Worm (Caenorhabditis elegans) whole organism, L1 larva: ENCODE results near the gene arl-8.

ENCODE experiments used
- C16A3.4 ChIP-seq: fragments of 150-350 bp; optimal IDR thresholded peaks from 2 replicates; lab custom pipeline; 2014; ENCODE audit warnings: missing biosample characterization, missing genetic modification characterization
- aly-2 ChIP-seq: fragments of 150-350 bp; optimal IDR thresholded peaks from 2 replicates; lab custom pipeline; 2014; ENCODE audit warnings: missing biosample characterization, missing genetic modification characterization
- ceh-82 ChIP-seq, 3 experiments: fragments of 150-350 bp in 1 of 3; sonication (generic microtip) in 2 of 3; optimal IDR thresholded peaks; 2 replicates each; lab custom pipeline; 2014 to 2017; ENCODE audit warnings: missing biosample characterization in 3 of 3, missing genetic modification characterization in 3 of 3
- ceh-88 ChIP-seq: fragments of 200-800 bp; sonication (Bioruptor generic); IDR thresholded peaks from 2 replicates; pipeline ENCODE4 v1.3.6; 2022; ENCODE audit warnings: missing genetic modification characterization, missing compliant biosample characterization
- ceh-90 ChIP-seq: sonication (generic microtip); optimal IDR thresholded peaks from 2 replicates; lab custom pipeline; 2016; ENCODE audit warnings: missing genetic modification characterization, missing compliant biosample characterization
- dpl-1 ChIP-seq, 3 experiments: fragments of 150-350 bp in 2 of 3; sonication (generic microtip) in 1 of 3; optimal IDR thresholded peaks; 2 replicates each; lab custom pipeline; 2014 to 2017; ENCODE audit warnings: missing biosample characterization in 3 of 3, missing genetic modification characterization in 3 of 3, missing genetic modification reagents in 3 of 3
- dsc-1 ChIP-seq: sonication (generic microtip); optimal IDR thresholded peaks from 2 replicates; lab custom pipeline; 2016; ENCODE audit warnings: mild to moderate bottlenecking, missing genetic modification characterization, missing compliant biosample characterization
- efl-1 ChIP-seq, 4 experiments: fragments of 150-350 bp; optimal IDR thresholded peaks in 3 of 4; peaks in 1 of 4; 1 replicate in 1 of 4; 2 replicates in 3 of 4; lab custom pipeline; 2014; ENCODE audit warnings: missing biosample characterization in 2 of 4, missing genetic modification characterization in 2 of 4, missing genetic modification reagents in 2 of 4
- efl-3 ChIP-seq: fragments of 200-800 bp; sonication (Bioruptor generic); optimal IDR thresholded peaks from 2 replicates; lab custom pipeline; 2018; ENCODE audit warnings: mild to moderate bottlenecking, missing genetic modification characterization, missing compliant biosample characterization
- egl-27 ChIP-seq, 2 experiments: fragments of 150-350 bp in 1 of 2; sonication (generic microtip); optimal IDR thresholded peaks; 3 replicates each; lab custom pipeline; 2017 to 2018; ENCODE audit warnings: missing biosample characterization in 2 of 2, missing genetic modification characterization in 2 of 2, missing genetic modification reagents in 2 of 2
- elt-2 ChIP-seq: sonication (generic microtip); optimal IDR thresholded peaks from 2 replicates; lab custom pipeline; 2016; ENCODE audit warnings: missing genetic modification characterization, mild to moderate bottlenecking, inconsistent platforms, missing compliant biosample characterization, missing genetic modification reagents
- elt-3 ChIP-seq, 6 experiments: fragments of 150-350 bp in 1 of 6; sonication (generic microtip); optimal IDR thresholded peaks; 2 replicates each; lab custom pipeline; 2017 to 2018; ENCODE audit warnings: missing biosample characterization in 6 of 6, missing genetic modification characterization in 6 of 6, inconsistent platforms in 1 of 6
- ets-5 ChIP-seq: fragments of 200-800 bp; sonication (Bioruptor generic); IDR thresholded peaks from 2 replicates; pipeline ENCODE4 v1.3.6; 2022; ENCODE audit warnings: missing genetic modification characterization, missing compliant biosample characterization
- fkh-10 ChIP-seq: sonication (generic microtip); optimal IDR thresholded peaks from 2 replicates; lab custom pipeline; 2017; ENCODE audit warnings: missing biosample characterization, missing genetic modification reagents, missing genetic modification characterization
- grh-1 ChIP-seq: fragments of 200-800 bp; sonication (Bioruptor generic); IDR thresholded peaks from 2 replicates; pipeline ENCODE4 v1.3.6; 2022; ENCODE audit warnings: missing genetic modification reagents, missing genetic modification characterization, missing compliant biosample characterization
- hlh-4 ChIP-seq: sonication (generic microtip); optimal IDR thresholded peaks from 2 replicates; lab custom pipeline; 2016; ENCODE audit warnings: mild to moderate bottlenecking, missing genetic modification characterization, missing compliant biosample characterization
- irx-1 ChIP-seq: sonication (generic microtip); optimal IDR thresholded peaks from 2 replicates; lab custom pipeline; 2016; ENCODE audit warnings: missing genetic modification characterization, missing compliant biosample characterization
- lin-13 ChIP-seq: fragments of 150-350 bp; optimal IDR thresholded peaks from 2 replicates; lab custom pipeline; 2014; ENCODE audit warnings: missing biosample characterization, missing genetic modification reagents, missing genetic modification characterization
- lin-14 ChIP-seq: fragments of 200-800 bp; sonication (Bioruptor generic); optimal IDR thresholded peaks from 2 replicates; lab custom pipeline; 2018; ENCODE audit warnings: mild to moderate bottlenecking, missing genetic modification characterization, moderate library complexity, missing compliant biosample characterization
- lin-35 ChIP-seq, 2 experiments: fragments of 150-350 bp; optimal IDR thresholded peaks; 2 replicates each; lab custom pipeline; 2014; ENCODE audit warnings: missing biosample characterization in 2 of 2, missing genetic modification characterization in 2 of 2, missing genetic modification reagents in 2 of 2
- lsy-2 ChIP-seq, 2 experiments: fragments of 150-350 bp; optimal IDR thresholded peaks; 2 replicates each; lab custom pipeline; 2014; ENCODE audit warnings: missing biosample characterization in 2 of 2, missing genetic modification characterization in 2 of 2
- mab-9 ChIP-seq: fragments of 200-800 bp; sonication (Bioruptor generic); IDR thresholded peaks from 2 replicates; pipeline ENCODE4 v1.3.6; 2022; ENCODE audit warnings: missing genetic modification reagents, missing genetic modification characterization, missing compliant biosample characterization
- mef-2 ChIP-seq: fragments of 150-350 bp; optimal IDR thresholded peaks from 2 replicates; lab custom pipeline; 2014; ENCODE audit warnings: missing biosample characterization, missing genetic modification characterization
- nhr-11 ChIP-seq: fragments of 150-350 bp; optimal IDR thresholded peaks from 2 replicates; lab custom pipeline; 2014; ENCODE audit warnings: missing biosample characterization, missing genetic modification characterization
- nhr-12 ChIP-seq: sonication (generic microtip); optimal IDR thresholded peaks from 2 replicates; lab custom pipeline; 2017; ENCODE audit warnings: missing biosample characterization, missing genetic modification characterization
- nhr-19 ChIP-seq: fragments of 200-800 bp; sonication (Bioruptor generic); conservative IDR thresholded peaks from 2 replicates; pipeline ENCODE4 v1.3.6; 2022; ENCODE audit warnings: missing genetic modification characterization, missing compliant biosample characterization
- nhr-20 ChIP-seq: sonication (generic microtip); optimal IDR thresholded peaks from 2 replicates; lab custom pipeline; 2016; ENCODE audit warnings: mild to moderate bottlenecking, missing genetic modification characterization, missing compliant biosample characterization
- nhr-237 ChIP-seq: fragments of 150-350 bp; optimal IDR thresholded peaks from 2 replicates; lab custom pipeline; 2014; ENCODE audit warnings: missing biosample characterization, missing genetic modification characterization
- nhr-28 ChIP-seq: fragments of 150-350 bp; optimal IDR thresholded peaks from 2 replicates; lab custom pipeline; 2014; ENCODE audit warnings: missing biosample characterization, missing genetic modification characterization
- nhr-47 ChIP-seq: sonication (generic microtip); optimal IDR thresholded peaks from 2 replicates; lab custom pipeline; 2016; ENCODE audit warnings: mild to moderate bottlenecking, missing genetic modification characterization, moderate library complexity, missing compliant biosample characterization
- nhr-76 ChIP-seq: sonication (generic microtip); optimal IDR thresholded peaks from 2 replicates; lab custom pipeline; 2017; ENCODE audit warnings: missing biosample characterization, missing genetic modification characterization
- nhr-77 ChIP-seq: fragments of 150-350 bp; optimal IDR thresholded peaks from 2 replicates; lab custom pipeline; 2014; ENCODE audit warnings: missing biosample characterization, missing genetic modification characterization
- nhr-84 ChIP-seq: sonication (generic microtip); optimal IDR thresholded peaks from 2 replicates; lab custom pipeline; 2017; ENCODE audit warnings: missing biosample characterization, missing genetic modification characterization
- nhr-85 ChIP-seq: sonication (generic microtip); peaks from one replicate; lab custom pipeline; 2016; ENCODE audit warnings: missing genetic modification characterization, inconsistent platforms, missing compliant biosample characterization
- pag-3 ChIP-seq: sonication (generic microtip); optimal IDR thresholded peaks from 2 replicates; lab custom pipeline; 2017; ENCODE audit warnings: missing genetic modification characterization, mild to moderate bottlenecking, missing compliant biosample characterization, antibody characterized with exemption, borderline replicate concordance; ENCODE audit not compliant: insufficient read depth
- pax-3 ChIP-seq: fragments of 200-800 bp; sonication (Bioruptor generic); optimal IDR thresholded peaks from 2 replicates; lab custom pipeline; 2018; ENCODE audit warnings: mild to moderate bottlenecking, missing genetic modification characterization, moderate library complexity, missing compliant biosample characterization
- pqm-1 ChIP-seq: sonication (generic microtip); optimal IDR thresholded peaks from 3 replicates; lab custom pipeline; 2017; ENCODE audit warnings: missing biosample characterization, missing genetic modification characterization
- skn-1 ChIP-seq: fragments of 150-350 bp; optimal IDR thresholded peaks from 2 replicates; lab custom pipeline; 2014; ENCODE audit warnings: missing biosample characterization, missing genetic modification characterization
- snpc-4 ChIP-seq: fragments of 150-350 bp; optimal IDR thresholded peaks from 2 replicates; lab custom pipeline; 2014; ENCODE audit warnings: missing biosample characterization, missing genetic modification characterization
- sox-4 ChIP-seq: sonication (generic microtip); optimal IDR thresholded peaks from 2 replicates; lab custom pipeline; 2016; ENCODE audit warnings: missing genetic modification characterization, missing compliant biosample characterization
- sup-37 ChIP-seq: fragments of 200-800 bp; sonication (Bioruptor generic); optimal IDR thresholded peaks from 2 replicates; lab custom pipeline; 2018; ENCODE audit warnings: mild to moderate bottlenecking, missing genetic modification characterization, missing compliant biosample characterization
- swsn-7 ChIP-seq: sonication (generic microtip); optimal IDR thresholded peaks from 2 replicates; lab custom pipeline; 2016; ENCODE audit warnings: missing genetic modification characterization, missing compliant biosample characterization
- tlp-1 ChIP-seq: fragments of 150-350 bp; optimal IDR thresholded peaks from 2 replicates; lab custom pipeline; 2014; ENCODE audit warnings: missing biosample characterization, missing genetic modification characterization
- unc-130 ChIP-seq: fragments of 150-350 bp; optimal IDR thresholded peaks from 2 replicates; lab custom pipeline; 2017; ENCODE audit warnings: missing biosample characterization, missing genetic modification characterization, inconsistent platforms
- unc-30 ChIP-seq: sonication (generic microtip); optimal IDR thresholded peaks from 2 replicates; lab custom pipeline; 2017; ENCODE audit warnings: missing biosample characterization, missing genetic modification characterization
- unc-62 ChIP-seq: fragments of 150-350 bp; optimal IDR thresholded peaks from 2 replicates; lab custom pipeline; 2014; ENCODE audit warnings: missing biosample characterization, missing genetic modification reagents, missing genetic modification characterization
- unc-86 ChIP-seq: sonication (generic microtip); optimal IDR thresholded peaks from 2 replicates; lab custom pipeline; 2016; ENCODE audit warnings: missing genetic modification characterization, missing compliant biosample characterization
- vab-15 ChIP-seq: sonication (generic microtip); optimal IDR thresholded peaks from 2 replicates; lab custom pipeline; 2017; ENCODE audit warnings: missing genotype, mild to moderate bottlenecking, missing genetic modification characterization, missing compliant biosample characterization
- xbp-1 ChIP-seq: sonication (generic microtip); optimal IDR thresholded peaks from 2 replicates; lab custom pipeline; 2016; ENCODE audit warnings: missing genetic modification characterization, missing compliant biosample characterization
- ztf-11 ChIP-seq, 2 experiments: sonication (generic microtip); optimal IDR thresholded peaks; 2 replicates each; lab custom pipeline; 2016 to 2017; ENCODE audit warnings: missing genetic modification characterization in 2 of 2, missing biosample characterization in 1 of 2, missing compliant biosample characterization in 1 of 2
- ztf-4 ChIP-seq: fragments of 150-350 bp; optimal IDR thresholded peaks from 2 replicates; lab custom pipeline; 2014; ENCODE audit warnings: missing biosample characterization, missing genetic modification characterization

arl-8 gene

ce11 chrIV:14816288-14816687, 18.3 kb downstream of the arl-8 start, which contains the start of gene Y57G11C.46:
Y57G11C.46 (minus strand) TSS chrIV:14816388.
- TF ChIP-seq ztf-4 (tag; lab: Kevin White, UChicago) (no peak), nhr-77 (tag; lab: Kevin White, UChicago) (no peak), unc-130 (tag; lab: Kevin White, UChicago) (no peak)

ce11 chrIV:14822267-14822666, 24.3 kb downstream of the arl-8 start:
- TF ChIP-seq lin-13 (GFP tag; lab: Kevin White, UChicago) (no peak), dpl-1 (GFP tag; optimal IDR thresholded peaks at IDR 0.05; lab: Kevin White, UChicago) (no peak), nhr-77 (tag; lab: Kevin White, UChicago) (no peak), egl-27 (tag; optimal IDR thresholded peaks at IDR 0.05; lab: Kevin White, UChicago) (no peak), ceh-90 (tag; lab: Kevin White, UChicago) (no peak), hlh-4 (tag; lab: Kevin White, UChicago) (no peak), unc-30 (tag; lab: Kevin White, UChicago) (no peak), snpc-4 (tag; lab: Kevin White, UChicago) (no peak), pag-3 (tag; lab: Kevin White, UChicago) (no peak), lin-14 (GFP tag; lab: Kevin White, UChicago) (no peak), ztf-4 (tag; lab: Kevin White, UChicago) (peak; percentile 37), ceh-82 (tag; optimal IDR thresholded peaks at IDR 0.05; lab: Kevin White, UChicago) (no peak), ztf-11 (tag; optimal IDR thresholded peaks at IDR 0.05; lab: Kevin White, UChicago) (no peak), elt-3 (tag; optimal IDR thresholded peaks at IDR 0.05; lab: Kevin White, UChicago) (peak in 1 of 6 experiments; percentile 2), aly-2 (peak; percentile 95), pqm-1 (tag; lab: Kevin White, UChicago) (no peak), nhr-12 (tag; lab: Kevin White, UChicago) (no peak), efl-3 (GFP tag; lab: Kevin White, UChicago) (no peak), nhr-19 (GFP tag; lab: Robert Waterston, UW) (no peak), nhr-47 (no peak), grh-1 (GFP tag; lab: Robert Waterston, UW) (no peak; the same call in 1 of the 2 replicates), mef-2 (no peak), nhr-85 (peak; percentile 13), nhr-11 (tag; lab: Kevin White, UChicago) (no peak), nhr-20 (tag; lab: Kevin White, UChicago) (no peak), nhr-237 (tag; lab: Kevin White, UChicago) (no peak), sup-37 (GFP tag; lab: Kevin White, UChicago) (no peak), irx-1 (no peak), xbp-1 (no peak), lsy-2 (tag; optimal IDR thresholded peaks at IDR 0.05; lab: Kevin White, UChicago) (peak; percentile 18 to 25), mab-9 (no peak), dsc-1 (tag; lab: Kevin White, UChicago) (no peak), unc-86 (tag; lab: Kevin White, UChicago) (no peak), elt-2 (tag; lab: Kevin White, UChicago) (no peak), C16A3.4 (no peak), ceh-88 (GFP tag; lab: Robert Waterston, UW) (no peak), ets-5 (GFP tag; lab: Robert Waterston, UW) (no peak), skn-1 (tag; lab: Kevin White, UChicago) (no peak), efl-1 (optimal IDR thresholded peaks at IDR 0.05; lab: Kevin White, UChicago) (peak in 1 of 2 experiments; percentile 3), efl-1 (GFP tag; optimal IDR thresholded peaks at IDR 0.05 in 1 of 2; lab: Kevin White, UChicago) (no peak), nhr-28 (no peak), vab-15 (no peak), unc-130 (tag; lab: Kevin White, UChicago) (no peak), nhr-84 (tag; lab: Kevin White, UChicago) (no peak), swsn-7 (tag; lab: Kevin White, UChicago) (peak; percentile 10), fkh-10 (GFP tag; lab: Kevin White, UChicago) (no peak), lin-35 (GFP tag; optimal IDR thresholded peaks at IDR 0.05; lab: Kevin White, UChicago) (no peak), pax-3 (tag; lab: Kevin White, UChicago) (no peak), sox-4 (tag; lab: Kevin White, UChicago) (no peak), unc-62 (GFP tag; lab: Kevin White, UChicago) (no peak), tlp-1 (no peak), nhr-76 (no peak)
